Worm (Caenorhabditis elegans) whole organism, young adult: ENCODE results near the gene B0228.1.

Experiments used
- C17E4.6 ChIP-seq: fragments of 200-800 bp; sonication (Bioruptor generic); IDR thresholded peaks from 2 replicates; pipeline ENCODE4 v1.3.6; 2022; ENCODE audit warnings: missing genetic modification reagents, missing genetic modification characterization, missing compliant biosample characterization
- F39B2.1 ChIP-seq: fragments of 200-800 bp; sonication (Bioruptor generic); IDR thresholded peaks from 2 replicates; pipeline ENCODE4 v1.3.6; 2022; ENCODE audit warnings: missing genetic modification reagents, missing genetic modification characterization, missing compliant biosample characterization
- Y53F4B.3 ChIP-seq: fragments of 200-800 bp; sonication (Bioruptor generic); IDR thresholded peaks from 2 replicates; pipeline ENCODE4 v1.3.6; 2022; ENCODE audit warnings: missing genetic modification reagents, missing genetic modification characterization, missing compliant biosample characterization
- aptf-2 ChIP-seq: fragments of 200-800 bp; sonication (Bioruptor generic); conservative IDR thresholded peaks from 2 replicates; pipeline ENCODE4 v1.3.6; 2022; ENCODE audit warnings: missing genetic modification reagents, missing genetic modification characterization, missing compliant biosample characterization
- cebp-1 ChIP-seq, 2 experiments: fragments of 200-800 bp in 1 of 2; sonication (Bioruptor generic) in 1 of 2; sonication (generic microtip) in 1 of 2; IDR thresholded peaks in 1 of 2; optimal IDR thresholded peaks in 1 of 2; 2 replicates each; pipeline versions ENCODE4 v1.3.6 to Lab custom; 2017 to 2022; ENCODE audit warnings: missing compliant biosample characterization in 2 of 2, missing genetic modification characterization in 2 of 2, mild to moderate bottlenecking in 1 of 2, missing genetic modification reagents in 1 of 2, moderate library complexity in 1 of 2
- ceh-100 ChIP-seq: fragments of 200-800 bp; sonication (Bioruptor generic); IDR thresholded peaks from 2 replicates; pipeline ENCODE4 v1.3.6; 2022; ENCODE audit warnings: missing genetic modification reagents, missing genetic modification characterization, missing compliant biosample characterization
- let-607 ChIP-seq, 2 experiments: fragments of 200-800 bp in 1 of 2; sonication (Bioruptor generic) in 1 of 2; sonication (generic microtip) in 1 of 2; optimal IDR thresholded peaks; 2 replicates each; lab custom pipeline; 2016 to 2018; ENCODE audit warnings: mild to moderate bottlenecking in 2 of 2, missing compliant biosample characterization in 2 of 2, missing genetic modification characterization in 2 of 2, moderate library complexity in 2 of 2, missing genotype in 1 of 2
- unc-62 ChIP-seq: fragments of 150-350 bp; optimal IDR thresholded peaks from 2 replicates; lab custom pipeline; 2014; ENCODE audit warnings: missing biosample characterization, missing genetic modification reagents, missing genetic modification characterization

B0228.1 gene

DNA sequence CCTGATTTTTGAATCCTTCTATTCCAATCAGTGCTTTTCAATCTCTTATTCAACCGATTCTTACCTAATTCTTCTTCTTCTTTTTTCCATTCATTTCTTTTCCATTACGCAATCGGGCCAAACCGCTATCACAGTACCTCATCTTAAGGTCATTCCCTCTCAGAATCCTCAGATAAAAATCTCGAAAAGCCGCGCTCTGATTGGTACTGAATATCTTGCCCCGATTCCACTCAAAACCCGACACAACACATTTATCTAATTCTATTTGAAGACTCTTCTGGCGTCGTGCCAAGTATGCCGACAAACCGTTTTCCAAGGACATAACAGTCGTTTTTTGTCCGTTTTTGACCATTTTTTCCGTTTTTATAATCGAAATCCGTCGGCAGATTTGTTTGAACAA lies 46.8 kb downstream of the B0228.1 start (continued):
- TF ChIP-seq ceh-100 = no peak
- TF ChIP-seq, all 124 proteins: peak for 0

DNA sequence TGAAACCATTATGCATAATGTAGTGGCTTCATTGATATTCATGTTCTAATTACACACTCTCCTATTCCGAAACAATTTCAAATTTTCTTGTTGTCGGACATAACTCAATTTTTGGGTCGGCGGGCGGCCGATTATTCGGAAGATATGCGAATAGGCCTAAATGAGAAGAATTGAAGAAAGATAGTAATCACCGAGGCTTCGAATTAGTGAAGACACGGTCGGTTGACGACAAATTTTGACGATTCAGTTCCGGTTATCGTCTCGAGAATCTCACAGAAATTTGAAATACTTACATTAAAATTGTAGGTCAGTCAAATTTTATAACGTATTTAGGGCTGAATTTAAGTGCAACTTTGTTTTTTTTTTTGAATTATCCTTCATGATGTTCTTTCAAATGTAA lies 48.0 kb downstream of the B0228.1 start:
- no peak for TF ChIP-seq C17E4.6 (GFP tag; lab: Robert Waterston, UW)

DNA sequence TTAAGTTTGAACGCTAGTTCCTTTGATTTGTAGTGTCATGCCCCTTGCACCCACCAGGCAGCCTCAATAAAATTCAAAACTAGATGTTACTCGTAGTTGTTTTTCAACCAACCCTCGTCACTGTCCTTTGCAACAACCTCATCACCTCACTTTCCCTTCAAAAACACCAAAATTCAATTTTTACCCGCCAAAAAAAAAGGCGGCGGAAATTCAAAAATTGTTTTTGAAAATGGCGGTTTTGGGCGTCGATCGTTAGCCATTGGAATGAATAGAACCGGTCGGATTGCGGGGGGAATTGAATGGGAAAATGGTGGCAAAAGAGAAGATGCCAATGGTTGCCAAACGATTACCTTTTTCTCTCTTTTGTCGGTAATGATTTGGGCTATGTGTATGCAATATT lies 50.9 kb downstream of the B0228.1 start:
- TF ChIP-seq unc-62 (GFP tag; lab: Kevin White, UChicago) (no peak), F39B2.1 (GFP tag; lab: Robert Waterston, UW) (no peak), let-607 (tag; optimal IDR thresholded peaks at IDR 0.05; lab: Kevin White, UChicago) (no peak), Y53F4B.3 (no peak), aptf-2 (GFP tag; lab: Robert Waterston, UW) (no peak), cebp-1 (GFP tag; IDR thresholded peaks at IDR 0.05; lab: Robert Waterston, UW) (no peak), cebp-1 (tag; optimal IDR thresholded peaks at IDR 0.05; lab: Kevin White, UChicago) (no peak)
